Fruit fly (Drosophila melanogaster): ENCODE data around the gene Gmd.

DNA sequence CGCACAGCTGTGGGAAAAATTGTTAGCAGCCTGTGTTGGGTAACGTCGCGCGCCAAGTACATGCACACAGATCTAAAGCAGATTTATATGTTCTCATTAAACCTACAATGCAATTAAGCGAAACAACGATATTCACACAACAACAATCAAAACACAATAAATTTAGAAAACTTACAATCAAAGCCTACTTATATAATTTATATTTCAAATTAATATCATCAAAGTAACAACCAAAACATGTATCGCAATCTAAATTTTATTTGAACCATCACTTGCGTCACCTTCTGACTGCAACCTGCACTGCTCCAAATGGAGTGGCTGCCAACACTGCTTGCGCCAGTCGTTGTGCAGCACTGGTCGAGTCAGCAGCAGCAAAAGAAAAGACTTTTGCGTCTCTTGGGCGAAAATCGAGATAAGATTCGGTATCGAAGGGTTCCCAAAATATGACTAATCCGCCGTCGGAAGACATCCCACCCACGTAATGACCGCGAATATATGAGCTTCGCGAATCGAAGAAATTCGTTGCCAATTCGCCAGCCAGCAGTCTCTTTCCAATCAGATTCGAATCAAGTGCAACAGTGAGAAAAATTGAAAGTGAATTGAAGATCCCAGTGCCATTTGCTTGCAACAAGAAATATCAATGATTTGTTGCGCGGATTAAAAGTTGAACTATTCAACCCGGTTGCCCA is 4.6 kb upstream of the Gmd start, which contains the start of the genes CG8892 and CG34126:
- TF ChIP-seq CG8478 (optimal IDR thresholded peaks at IDR 0.05) (no peak), CTCF (optimal IDR thresholded peaks at IDR 0.05) (no peak)

Measured in S2 (cell line).